Fruit fly (Drosophila melanogaster) Kc167 (cell line): ENCODE measurements around the gene CG18542.

Experiments used
- insv ChIP-seq: fragments of >200 bp; optimal IDR thresholded peaks from 3 replicates; lab custom pipeline; 2018; ENCODE audit warnings: missing external identifiers
- psq ChIP-seq: fragments of >200 bp; optimal IDR thresholded peaks from 2 replicates; lab custom pipeline; 2017; ENCODE audit warnings: missing external identifiers
- ttk ChIP-seq: sonication (Bioruptor generic); optimal IDR thresholded peaks from 2 replicates; lab custom pipeline; 2017; ENCODE audit warnings: missing external identifiers

DNA sequence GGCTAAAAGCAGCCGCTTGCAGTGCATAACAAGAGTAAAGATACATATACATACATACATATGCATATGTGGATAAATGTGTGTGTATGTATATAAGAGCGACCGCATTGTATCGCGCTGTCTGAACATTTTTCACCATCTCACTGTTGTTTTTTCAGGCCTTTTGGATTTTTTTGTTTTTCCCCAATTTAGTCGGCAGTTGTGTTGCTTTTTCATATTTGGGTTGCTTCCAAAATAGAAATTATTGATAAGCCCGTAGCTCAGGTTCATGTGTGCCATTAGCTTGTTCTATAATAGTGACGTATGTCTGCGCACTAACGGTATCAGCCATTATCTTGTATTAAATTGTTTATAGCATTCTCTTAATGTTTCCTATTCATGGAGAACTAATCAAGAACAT, 15.0 kb downstream of the CG18542 start:
- TF ChIP-seq psq (lab: Kevin White, UChicago) (no peak), insv (lab: Kevin White, UChicago) (no peak), ttk (no peak)
